Worm (Caenorhabditis elegans) whole organism, L4 larva: Measurements from ENCODE around the gene C51E3.9.

ENCODE experiments used
- aha-1 ChIP-seq: fragments of 150-350 bp; peaks from one replicate; lab custom pipeline; 2014; ENCODE audit warnings: missing biosample characterization, missing genetic modification characterization
- aly-2 ChIP-seq: sonication (generic microtip); optimal IDR thresholded peaks from 2 replicates; lab custom pipeline; 2018; ENCODE audit warnings: missing biosample characterization, missing genetic modification characterization
- ama-1 ChIP-seq: fragments of 150-350 bp; optimal IDR thresholded peaks from 2 replicates; lab custom pipeline; 2014; ENCODE audit warnings: inconsistent platforms, mixed read lengths
- ceh-28 ChIP-seq: fragments of 150-350 bp; optimal IDR thresholded peaks from 2 replicates; lab custom pipeline; 2014; ENCODE audit warnings: missing biosample characterization, missing genetic modification reagents, missing genetic modification characterization
- ceh-82 ChIP-seq: sonication (generic microtip); optimal IDR thresholded peaks from 2 replicates; lab custom pipeline; 2017; ENCODE audit warnings: missing biosample characterization, missing genetic modification characterization
- dve-1 ChIP-seq: sonication (generic microtip); optimal IDR thresholded peaks from 2 replicates; lab custom pipeline; 2017; ENCODE audit warnings: antibody characterized with exemption, mild to moderate bottlenecking, missing genetic modification characterization, missing compliant biosample characterization; ENCODE audit not compliant: insufficient read depth
- gei-8 ChIP-seq: fragments of 200-800 bp; sonication (Bioruptor generic); optimal IDR thresholded peaks from 2 replicates; lab custom pipeline; 2018; ENCODE audit warnings: mild to moderate bottlenecking, missing genetic modification characterization, missing compliant biosample characterization
- lin-39 ChIP-seq: fragments of 150-350 bp; optimal IDR thresholded peaks from 2 replicates; lab custom pipeline; 2014; ENCODE audit warnings: missing biosample characterization, missing genetic modification reagents, missing genetic modification characterization
- nhr-76 ChIP-seq: fragments of 150-350 bp; optimal IDR thresholded peaks from 2 replicates; lab custom pipeline; 2014; ENCODE audit warnings: missing biosample characterization, missing genetic modification characterization
- pha-4 ChIP-seq, 2 experiments: fragments of 150-350 bp in 1 of 2; fragments of 200-800 bp in 1 of 2; sonication (Bioruptor generic) in 1 of 2; IDR thresholded peaks in 1 of 2; optimal IDR thresholded peaks in 1 of 2; 2 replicates each; pipeline versions ENCODE4 v1.3.6 to Lab custom; 2014 to 2022; ENCODE audit warnings: missing genetic modification characterization in 2 of 2, missing genetic modification reagents in 2 of 2, missing biosample characterization in 1 of 2, missing compliant biosample characterization in 1 of 2
- tra-1 ChIP-seq: fragments of 200-800 bp; sonication (Bioruptor generic); IDR thresholded peaks from 2 replicates; pipeline ENCODE4 v1.3.6; 2022; ENCODE audit warnings: missing genetic modification reagents, missing genetic modification characterization, missing compliant biosample characterization
- unc-39 ChIP-seq: sonication (generic microtip); optimal IDR thresholded peaks from 2 replicates; lab custom pipeline; 2017; ENCODE audit warnings: missing biosample characterization, missing genetic modification characterization
- zag-1 ChIP-seq: fragments of 150-350 bp; optimal IDR thresholded peaks from 2 replicates; lab custom pipeline; 2014; ENCODE audit warnings: missing biosample characterization, missing genetic modification characterization

DNA sequence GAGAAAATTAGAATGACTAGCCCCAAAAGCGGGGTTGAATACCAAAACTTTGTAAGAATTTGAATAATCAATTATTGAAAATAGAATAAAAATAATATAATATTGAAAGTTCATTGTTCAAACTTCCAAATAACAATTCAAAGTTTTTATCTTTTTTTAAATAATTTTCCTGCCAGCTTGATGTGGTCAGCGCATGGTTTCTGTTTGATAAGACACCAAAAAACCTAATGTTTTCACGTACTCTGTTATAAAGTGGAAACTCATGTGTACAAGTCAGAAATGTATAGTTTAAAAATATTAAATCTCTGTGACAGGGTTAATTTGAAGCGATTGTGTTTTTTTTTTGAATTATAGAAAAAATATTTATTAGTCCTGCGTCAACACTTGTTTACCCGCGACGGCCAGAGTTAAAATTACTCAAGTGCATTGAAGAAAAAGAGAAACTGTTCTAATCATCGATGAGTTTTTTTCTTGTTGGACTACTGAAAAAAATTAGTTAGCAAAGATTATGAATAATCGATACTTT, 40.9 kb upstream of the C51E3.9 start, which contains the start of gene ugt-17:
- TF ChIP-seq ama-1 (no peak), nhr-76 (tag; lab: Kevin White, UChicago) (no peak), aha-1 (tag; lab: Kevin White, UChicago) (no peak), zag-1 (no peak), aly-2 (tag; lab: Kevin White, UChicago) (no peak), lin-39 (tag; lab: Kevin White, UChicago) (no peak), unc-39 (tag; lab: Kevin White, UChicago) (no peak), pha-4 (GFP tag; IDR thresholded peaks at IDR 0.05; lab: Robert Waterston, UW) (no peak), pha-4 (tag; optimal IDR thresholded peaks at IDR 0.05; lab: Kevin White, UChicago) (no peak), ceh-82 (tag; lab: Kevin White, UChicago) (no peak), ceh-28 (no peak), dve-1 (peak; percentile 70), tra-1 (no peak), gei-8 (GFP tag; lab: Kevin White, UChicago) (no peak)
